Worm (Caenorhabditis elegans) whole organism, late embryonic: Measurements from ENCODE around the gene lido-11.

Experiments used
- C38D4.7 ChIP-seq: fragments of 200-800 bp; sonication (Bioruptor generic); optimal IDR thresholded peaks from 2 replicates; lab custom pipeline; 2018; ENCODE audit warnings: mild to moderate bottlenecking, missing genetic modification characterization, moderate library complexity, missing compliant biosample characterization
- ama-1 ChIP-seq: fragments of 150-350 bp; optimal IDR thresholded peaks from 2 replicates; lab custom pipeline; 2014
- ceh-18 ChIP-seq: sonication (generic microtip); optimal IDR thresholded peaks from 2 replicates; lab custom pipeline; 2016; ENCODE audit warnings: missing genetic modification characterization, missing compliant biosample characterization
- ceh-19 ChIP-seq: fragments of 200-800 bp; sonication (Bioruptor generic); optimal IDR thresholded peaks from 2 replicates; lab custom pipeline; 2018; ENCODE audit warnings: mild to moderate bottlenecking, missing genetic modification characterization, missing compliant biosample characterization
- ceh-45 ChIP-seq: fragments of 200-800 bp; sonication (Bioruptor generic); IDR thresholded peaks from 2 replicates; pipeline ENCODE4 v1.3.6; 2022; ENCODE audit warnings: missing genetic modification reagents, missing genetic modification characterization, missing compliant biosample characterization
- dve-1 ChIP-seq: sonication (generic microtip); optimal IDR thresholded peaks from 2 replicates; lab custom pipeline; 2017; ENCODE audit warnings: antibody characterized with exemption, mild to moderate bottlenecking, missing genetic modification characterization, missing compliant biosample characterization
- elt-4 ChIP-seq: sonication (generic microtip); optimal IDR thresholded peaks from 2 replicates; lab custom pipeline; 2016; ENCODE audit warnings: missing genetic modification characterization, missing compliant biosample characterization
- hlh-13 ChIP-seq: fragments of 200-800 bp; sonication (Bioruptor generic); optimal IDR thresholded peaks from 2 replicates; lab custom pipeline; 2018; ENCODE audit warnings: mild to moderate bottlenecking, missing genetic modification characterization, missing compliant biosample characterization
- nfya-1 ChIP-seq: sonication (generic microtip); optimal IDR thresholded peaks from 2 replicates; lab custom pipeline; 2017; ENCODE audit warnings: missing genetic modification characterization, mild to moderate bottlenecking, missing compliant biosample characterization, antibody characterized with exemption, moderate library complexity
- pqm-1 ChIP-seq: sonication (generic microtip); optimal IDR thresholded peaks from 2 replicates; lab custom pipeline; 2016; ENCODE audit warnings: missing genetic modification characterization, missing compliant biosample characterization

ce11 chrII:3044023-3044422 is 40.3 kb downstream of the lido-11 start, which contains the start of gene sri-29:
- TF ChIP-seq pqm-1 (tag; lab: Kevin White, UChicago): no peak
- TF ChIP-seq ceh-19: no peak
- no peak for TF ChIP-seq nfya-1 (tag; lab: Kevin White, UChicago)
- TF ChIP-seq ceh-18 (tag; lab: Kevin White, UChicago): no peak
- TF ChIP-seq C38D4.7 (GFP tag; lab: Kevin White, UChicago): no peak
- no peak for TF ChIP-seq ama-1 (lab: Kevin White, UChicago)
- TF ChIP-seq dve-1 (tag; lab: Kevin White, UChicago): no peak
- no peak for TF ChIP-seq hlh-13 (GFP tag; lab: Kevin White, UChicago)
- no peak for TF ChIP-seq ceh-45
- no peak for TF ChIP-seq elt-4 (tag; lab: Kevin White, UChicago)
